Fruit fly (Drosophila melanogaster) ovary, adult (tissue): Measurements from ENCODE around the gene gny.
A peak's percentile ranks its signal among the peaks of the same experiment; 100 is the strongest.

Source experiments
- CG17801 ChIP-seq: fragments of 200-800 bp; optimal IDR thresholded peaks from 2 replicates; lab custom pipeline; 2019; ENCODE audit warnings: missing biosample characterization, mild to moderate bottlenecking, missing genetic modification characterization, moderate library complexity; ENCODE audit not compliant: partially characterized antibody

The gny gene

dm6 chr2L:10379865-10380264 lies at the start of gene gny:
TSS of gene gny (plus strand) at chr2L:10380103.
- no peak for TF ChIP-seq CG17801 (GFP tag; lab: Kevin White, UChicago)

dm6 chr2L:10331066-10331847 lies 48.6 kb upstream of the gny start, which contains the start of the genes Schip1 and Cox10:
TSS of gene Schip1 (minus strand) at chr2L:10331116.
TSS of gene Cox10 (plus strand) at chr2L:10331471.
- TF ChIP-seq CG17801 (GFP tag; lab: Kevin White, UChicago) = no peak

dm6 chr2L:10333091-10333991 lies 46.6 kb upstream of the gny start, which contains the start of gene GATAd:
TSS of gene GATAd (plus strand) at chr2L:10333734.
- TF ChIP-seq CG17801 (GFP tag; lab: Kevin White, UChicago) = no peak

dm6 chr2L:10334213-10334612 lies 45.7 kb upstream of the gny start:
- TF ChIP-seq CG17801 (GFP tag; lab: Kevin White, UChicago) = no peak

- TF ChIP-seq CG17801 (GFP tag; lab: Kevin White, UChicago) = peak; percentile 46
Observed at dm6 chr2L:10334854-10335277, 45.0 kb upstream of the gny start.

- peak; percentile 54 for TF ChIP-seq CG17801 (GFP tag; lab: Kevin White, UChicago)
Observed at dm6 chr2L:10339212-10339721, 40.6 kb upstream of the gny start, which contains the start of gene SamDC. TSS of gene SamDC (plus strand) at chr2L:10339457.

dm6 chr2L:10339841-10340240 lies 40.1 kb upstream of the gny start:
- TF ChIP-seq CG17801 (GFP tag; lab: Kevin White, UChicago) = no peak

dm6 chr2L:10341405-10341804 lies 38.5 kb upstream of the gny start, which contains the start of gene CG31715:
TSS of gene CG31715 (plus strand) at chr2L:10341616.
- TF ChIP-seq CG17801 (GFP tag; lab: Kevin White, UChicago) = peak; percentile 33

dm6 chr2L:10342471-10342870 lies 37.4 kb upstream of the gny start, which contains the start of gene Sps2:
TSS of gene Sps2 (plus strand) at chr2L:10342594.
- TF ChIP-seq CG17801 (GFP tag; lab: Kevin White, UChicago) = peak; percentile 33

- no peak for TF ChIP-seq CG17801 (GFP tag; lab: Kevin White, UChicago)
Observed at dm6 chr2L:10344029-10344606, 35.8 kb upstream of the gny start, which contains the start of gene Frmd5. TSS of gene Frmd5 (plus strand) at chr2L:10344442.

- TF ChIP-seq CG17801 (GFP tag; lab: Kevin White, UChicago) = no peak
Observed at dm6 chr2L:10351130-10351529, 28.8 kb upstream of the gny start.

- no peak for TF ChIP-seq CG17801 (GFP tag; lab: Kevin White, UChicago)
Observed at dm6 chr2L:10353871-10354270, 26.0 kb upstream of the gny start, which contains the start of gene CG34367. TSS of gene CG34367 (minus strand) at chr2L:10353905.

- TF ChIP-seq CG17801 (GFP tag; lab: Kevin White, UChicago) = no peak
Observed at dm6 chr2L:10356508-10356907, 23.4 kb upstream of the gny start, which contains the start of the genes CtsL4 and ClpP. TSS of gene CtsL4 (minus strand) at chr2L:10356597. TSS of gene ClpP (plus strand) at chr2L:10356795.

- TF ChIP-seq CG17801 (GFP tag; lab: Kevin White, UChicago) = no peak
Observed at dm6 chr2L:10362408-10363067, 17.4 kb upstream of the gny start, which contains the start of the genes Cand1 and pim. TSS of gene Cand1 (minus strand) at chr2L:10362707. TSS of gene pim (plus strand) at chr2L:10362989.
